In the genomic region with DNA sequence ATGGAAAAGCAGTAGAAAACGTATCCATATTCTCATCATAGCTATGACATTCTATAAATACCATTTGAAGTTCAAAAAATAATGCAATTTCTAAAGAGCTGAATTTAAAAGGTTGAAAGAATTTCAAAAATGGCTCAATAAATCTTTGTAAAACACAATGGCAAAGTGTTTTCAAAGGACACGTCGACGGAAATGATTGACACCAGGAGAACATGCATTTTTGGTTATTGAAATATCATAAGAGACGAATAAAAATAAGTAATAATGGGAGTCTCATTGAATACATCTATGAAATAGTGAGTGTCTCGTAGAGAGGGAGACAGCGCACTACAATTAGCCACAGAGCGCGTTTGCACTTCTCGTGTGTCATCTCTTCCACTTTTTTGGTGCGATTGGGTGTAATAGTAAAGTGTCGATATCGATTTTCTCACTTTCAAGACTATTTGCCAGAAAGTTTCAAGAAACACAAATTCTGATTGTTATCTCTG, we compare ENCODE assay signal across 1 worm cellular context.
TF ChIP-seq lines count a peak whose summit lies in the region.

Gene T04F8.2, minus strand, starts transcription at position 51 of the 488 bp plus-strand sequence.

TF ChIP-seq in whole organism, L1 larva, 84 proteins besides CTCF, POLR2A, EP300 and RAD21 (continued from another document):
- no peak for TF ChIP-seq lin-13 (GFP tag; optimal IDR thresholded peaks at IDR 0.05; lab: Kevin White, UChicago)
- no peak for TF ChIP-seq grh-1 (GFP tag; IDR thresholded peaks at IDR 0.05; lab: Robert Waterston, UW)
- TF ChIP-seq aly-2 (tag; optimal IDR thresholded peaks at IDR 0.05; lab: Kevin White, UChicago) = no peak
- TF ChIP-seq F16B12.6 (tag; optimal IDR thresholded peaks at IDR 0.05; lab: Kevin White, UChicago) = peak; percentile 26
- TF ChIP-seq egl-27 (tag; optimal IDR thresholded peaks at IDR 0.05; lab: Kevin White, UChicago) = no peak
- TF ChIP-seq lin-14 (GFP tag; optimal IDR thresholded peaks at IDR 0.05; lab: Kevin White, UChicago) = peak; percentile 80
- TF ChIP-seq nhr-76 (tag; optimal IDR thresholded peaks at IDR 0.05; lab: Kevin White, UChicago) = no peak
- peak; percentile 52 for TF ChIP-seq rnt-1 (tag; optimal IDR thresholded peaks at IDR 0.05; lab: Kevin White, UChicago)
- TF ChIP-seq dsc-1 (tag; optimal IDR thresholded peaks at IDR 0.05; lab: Kevin White, UChicago) = peak; percentile 57
- TF ChIP-seq nhr-90 (tag; optimal IDR thresholded peaks at IDR 0.05; lab: Kevin White, UChicago; ENCODE audit: poor library complexity) = peak; percentile 24
- TF ChIP-seq C04F5.9 (tag; optimal IDR thresholded peaks at IDR 0.05; lab: Kevin White, UChicago) = no peak
- TF ChIP-seq nhr-85 (tag; lab: Kevin White, UChicago) = peak; percentile 79
- TF ChIP-seq unc-98 (GFP tag; IDR thresholded peaks at IDR 0.05; lab: Robert Waterston, UW) = no peak
- no peak for TF ChIP-seq mef-2 (tag; optimal IDR thresholded peaks at IDR 0.05; lab: Kevin White, UChicago)
- no peak for TF ChIP-seq lir-3 (tag; optimal IDR thresholded peaks at IDR 0.05; lab: Kevin White, UChicago; ENCODE audit: poor library complexity)
TF ChIP-seq in whole organism, L1 larva: peak in this region for 34.
